Fruit fly (Drosophila melanogaster) whole organism, pupa: ENCODE results near the gene cmpy.

Source experiments
- CG12605 ChIP-seq: fragments of 200-800 bp; sonication (Bioruptor generic); IDR thresholded peaks from 2 replicates; pipeline ENCODE4 v1.3.6; 2022; ENCODE audit warnings: missing biosample characterization, missing genetic modification characterization
- CG13204 ChIP-seq: fragments of 200-800 bp; sonication (Bioruptor generic); optimal IDR thresholded peaks from 2 replicates; lab custom pipeline; 2018; ENCODE audit warnings: missing biosample characterization, mild to moderate bottlenecking, missing genetic modification characterization, moderate library complexity
- CG14655 ChIP-seq: fragments of 200-800 bp; sonication (Bioruptor generic); optimal IDR thresholded peaks from 3 replicates; lab custom pipeline; 2017; ENCODE audit warnings: mild to moderate bottlenecking, missing biosample characterization, missing genetic modification reagents, missing genetic modification characterization
- CG17806 ChIP-seq: fragments of 200-800 bp; sonication (Bioruptor generic); optimal IDR thresholded peaks from 2 replicates; lab custom pipeline; 2018; ENCODE audit warnings: missing biosample characterization, mild to moderate bottlenecking, missing genetic modification characterization, moderate library complexity
- CG34367 ChIP-seq: fragments of 200-800 bp; sonication (Bioruptor generic); optimal IDR thresholded peaks from 2 replicates; lab custom pipeline; 2018; ENCODE audit warnings: missing biosample characterization, mild to moderate bottlenecking, missing genetic modification characterization
- CG4496 ChIP-seq: fragments of 200-800 bp; sonication (Bioruptor generic); IDR thresholded peaks from 3 replicates; pipeline ENCODE4 v1.3.6; 2022; ENCODE audit warnings: missing biosample characterization, missing genetic modification characterization
- CG8159 ChIP-seq: fragments of 200-800 bp; sonication (Bioruptor generic); optimal IDR thresholded peaks from 3 replicates; lab custom pipeline; 2018; ENCODE audit warnings: missing biosample characterization, mild to moderate bottlenecking, missing genetic modification characterization, moderate library complexity
- D1 ChIP-seq: fragments of 200-800 bp; sonication (Bioruptor generic); optimal IDR thresholded peaks from 2 replicates; lab custom pipeline; 2018; ENCODE audit warnings: missing biosample characterization, mild to moderate bottlenecking, missing genetic modification characterization, moderate library complexity
- EcR ChIP-seq: fragments of 200-800 bp; sonication (Bioruptor generic); optimal IDR thresholded peaks from 3 replicates; lab custom pipeline; 2019; ENCODE audit warnings: missing biosample characterization, missing genetic modification characterization, mild to moderate bottlenecking, moderate library complexity, missing genetic modification reagents
- Pif1B ChIP-seq: fragments of 200-800 bp; sonication (Bioruptor generic); optimal IDR thresholded peaks from 3 replicates; lab custom pipeline; 2016; ENCODE audit warnings: missing biosample characterization, missing genetic modification characterization

- TF ChIP-seq CG13204, result no peak
- TF ChIP-seq CG4496 (GFP tag; lab: Robert Waterston, UW), result no peak
- no peak for TF ChIP-seq CG17806
- no peak for TF ChIP-seq CG14655 (GFP tag; lab: Kevin White, UChicago)
- TF ChIP-seq D1, result no peak
- no peak for TF ChIP-seq EcR (GFP tag; lab: Kevin White, UChicago)
- TF ChIP-seq CG34367 (tag; lab: Kevin White, UChicago), result no peak
- TF ChIP-seq CG8159 (tag; lab: Kevin White, UChicago), result no peak
- TF ChIP-seq CG12605 (GFP tag; lab: Robert Waterston, UW), result no peak
- TF ChIP-seq Pif1B (GFP tag; lab: Kevin White, UChicago), result no peak
Observed at dm6 chr3L:20673870-20674269, 45.1 kb downstream of the cmpy start.
